Worm (Caenorhabditis elegans) whole organism, late embryonic: ENCODE results near the gene npr-7.

Experiments used
- C08G9.2 ChIP-seq: sonication (generic microtip); optimal IDR thresholded peaks from 2 replicates; lab custom pipeline; 2016; ENCODE audit warnings: mild to moderate bottlenecking, missing genetic modification characterization, moderate library complexity, missing compliant biosample characterization
- C38D4.7 ChIP-seq: fragments of 200-800 bp; sonication (Bioruptor generic); optimal IDR thresholded peaks from 2 replicates; lab custom pipeline; 2018; ENCODE audit warnings: mild to moderate bottlenecking, missing genetic modification characterization, moderate library complexity, missing compliant biosample characterization
- K02D7.2 ChIP-seq: sonication (generic microtip); optimal IDR thresholded peaks from 2 replicates; lab custom pipeline; 2017; ENCODE audit warnings: mild to moderate bottlenecking, missing genetic modification characterization, missing compliant biosample characterization
- K09A11.1 ChIP-seq: sonication (generic microtip); optimal IDR thresholded peaks from 2 replicates; lab custom pipeline; 2017; ENCODE audit warnings: antibody characterized with exemption, mild to moderate bottlenecking, missing genetic modification characterization, missing compliant biosample characterization; ENCODE audit not compliant: insufficient read depth
- Y22D7AL.16 ChIP-seq: sonication (generic microtip); optimal IDR thresholded peaks from 2 replicates; lab custom pipeline; 2016; ENCODE audit warnings: missing genetic modification characterization, missing compliant biosample characterization
- ama-1 ChIP-seq: fragments of 150-350 bp; optimal IDR thresholded peaks from 2 replicates; lab custom pipeline; 2014
- ceh-14 ChIP-seq: sonication (generic microtip); optimal IDR thresholded peaks from 2 replicates; lab custom pipeline; 2016; ENCODE audit warnings: missing genotype, missing genetic modification characterization, missing compliant biosample characterization
- ceh-2 ChIP-seq: sonication (generic microtip); optimal IDR thresholded peaks from 2 replicates; lab custom pipeline; 2016; ENCODE audit warnings: missing genotype, missing genetic modification characterization, missing compliant biosample characterization
- ceh-24 ChIP-seq: sonication (generic microtip); optimal IDR thresholded peaks from 2 replicates; lab custom pipeline; 2016; ENCODE audit warnings: mild to moderate bottlenecking, missing genetic modification characterization, missing compliant biosample characterization
- ceh-31 ChIP-seq: sonication (generic microtip); optimal IDR thresholded peaks from 2 replicates; lab custom pipeline; 2016; ENCODE audit warnings: missing genetic modification characterization, missing compliant biosample characterization
- ceh-45 ChIP-seq: fragments of 200-800 bp; sonication (Bioruptor generic); IDR thresholded peaks from 2 replicates; pipeline ENCODE4 v1.3.6; 2022; ENCODE audit warnings: missing genetic modification reagents, missing genetic modification characterization, missing compliant biosample characterization
- ceh-6 ChIP-seq: fragments of 200-800 bp; sonication (Bioruptor generic); optimal IDR thresholded peaks from 2 replicates; lab custom pipeline; 2018; ENCODE audit warnings: mild to moderate bottlenecking, missing genetic modification characterization, missing compliant biosample characterization
- ceh-9 ChIP-seq: sonication (generic microtip); optimal IDR thresholded peaks from 2 replicates; lab custom pipeline; 2016; ENCODE audit warnings: mild to moderate bottlenecking, missing genetic modification characterization, inconsistent platforms, missing compliant biosample characterization
- che-1 ChIP-seq: sonication (generic microtip); optimal IDR thresholded peaks from 2 replicates; lab custom pipeline; 2016; ENCODE audit warnings: mild to moderate bottlenecking, missing genetic modification characterization, missing compliant biosample characterization
- dmd-4 ChIP-seq: sonication (generic microtip); optimal IDR thresholded peaks from 2 replicates; lab custom pipeline; 2016; ENCODE audit warnings: borderline replicate concordance, missing genetic modification characterization, missing compliant biosample characterization
- elt-2 ChIP-seq: sonication (generic microtip); optimal IDR thresholded peaks from 2 replicates; lab custom pipeline; 2016; ENCODE audit warnings: missing genetic modification reagents, missing genetic modification characterization, missing compliant biosample characterization
- hlh-13 ChIP-seq: fragments of 200-800 bp; sonication (Bioruptor generic); optimal IDR thresholded peaks from 2 replicates; lab custom pipeline; 2018; ENCODE audit warnings: mild to moderate bottlenecking, missing genetic modification characterization, missing compliant biosample characterization
- hlh-15 ChIP-seq: sonication (generic microtip); optimal IDR thresholded peaks from 2 replicates; lab custom pipeline; 2016; ENCODE audit warnings: missing genetic modification characterization, missing compliant biosample characterization
- hlh-30 ChIP-seq: sonication (generic microtip); optimal IDR thresholded peaks from 2 replicates; lab custom pipeline; 2017; ENCODE audit warnings: antibody characterized with exemption, missing genetic modification characterization, missing compliant biosample characterization; ENCODE audit not compliant: insufficient read depth
- hlh-6 ChIP-seq: sonication (generic microtip); optimal IDR thresholded peaks from 2 replicates; lab custom pipeline; 2016; ENCODE audit warnings: missing genotype, missing genetic modification characterization, missing compliant biosample characterization
- hlh-8 ChIP-seq: sonication (generic microtip); optimal IDR thresholded peaks from 2 replicates; lab custom pipeline; 2016; ENCODE audit warnings: missing genotype, missing genetic modification characterization, missing compliant biosample characterization
- lim-6 ChIP-seq: sonication (generic microtip); optimal IDR thresholded peaks from 2 replicates; lab custom pipeline; 2016; ENCODE audit warnings: missing genetic modification characterization, missing compliant biosample characterization
- nfya-1 ChIP-seq: sonication (generic microtip); optimal IDR thresholded peaks from 2 replicates; lab custom pipeline; 2017; ENCODE audit warnings: missing genetic modification characterization, mild to moderate bottlenecking, missing compliant biosample characterization, antibody characterized with exemption, moderate library complexity
- nhr-11 ChIP-seq: fragments of 150-350 bp; optimal IDR thresholded peaks from 2 replicates; lab custom pipeline; 2014; ENCODE audit warnings: missing biosample characterization, missing genetic modification characterization
- nhr-232 ChIP-seq: sonication (generic microtip); optimal IDR thresholded peaks from 2 replicates; lab custom pipeline; 2016; ENCODE audit warnings: missing genetic modification characterization, missing compliant biosample characterization
- pag-3 ChIP-seq: sonication (generic microtip); optimal IDR thresholded peaks from 2 replicates; lab custom pipeline; 2016; ENCODE audit warnings: missing compliant biosample characterization, missing genetic modification characterization, borderline replicate concordance
- pat-9 ChIP-seq: fragments of 200-800 bp; sonication (Bioruptor generic); optimal IDR thresholded peaks from 2 replicates; lab custom pipeline; 2018; ENCODE audit warnings: mild to moderate bottlenecking, missing genetic modification characterization, moderate library complexity, missing compliant biosample characterization
- pros-1 ChIP-seq: fragments of 150-350 bp; optimal IDR thresholded peaks from 2 replicates; lab custom pipeline; 2014; ENCODE audit warnings: missing biosample characterization, missing genetic modification reagents, missing genetic modification characterization
- rnt-1 ChIP-seq: sonication (generic microtip); optimal IDR thresholded peaks from 2 replicates; lab custom pipeline; 2016; ENCODE audit warnings: missing genetic modification characterization, missing compliant biosample characterization
- sox-2 ChIP-seq: fragments of 200-800 bp; sonication (Bioruptor generic); IDR thresholded peaks from 2 replicates; pipeline ENCODE4 v1.3.6; 2022; ENCODE audit warnings: missing genetic modification reagents, missing genetic modification characterization, missing compliant biosample characterization
- sox-4 ChIP-seq: sonication (generic microtip); optimal IDR thresholded peaks from 2 replicates; lab custom pipeline; 2017; ENCODE audit warnings: mild to moderate bottlenecking, missing genetic modification characterization, inconsistent platforms, missing compliant biosample characterization
- syd-9 ChIP-seq: sonication (generic microtip); optimal IDR thresholded peaks from 2 replicates; lab custom pipeline; 2016; ENCODE audit warnings: mild to moderate bottlenecking, missing genetic modification characterization, moderate library complexity, missing compliant biosample characterization
- tbx-7 ChIP-seq: sonication (generic microtip); optimal IDR thresholded peaks from 2 replicates; lab custom pipeline; 2016; ENCODE audit warnings: missing genotype, missing genetic modification characterization, missing compliant biosample characterization
- ttx-3 ChIP-seq: sonication (generic microtip); optimal IDR thresholded peaks from 2 replicates; lab custom pipeline; 2016; ENCODE audit warnings: missing genetic modification reagents, missing genetic modification characterization, missing compliant biosample characterization
- unc-3 ChIP-seq, 2 experiments: fragments of 200-800 bp in 1 of 2; sonication (Bioruptor generic) in 1 of 2; sonication (generic microtip) in 1 of 2; conservative IDR thresholded peaks in 1 of 2; optimal IDR thresholded peaks in 1 of 2; 2 replicates each; pipeline versions ENCODE4 v1.3.6 to Lab custom; 2016 to 2022; ENCODE audit warnings: missing compliant biosample characterization in 2 of 2, missing genetic modification characterization in 2 of 2, missing genetic modification reagents in 1 of 2
- unc-42 ChIP-seq: sonication (generic microtip); optimal IDR thresholded peaks from 2 replicates; lab custom pipeline; 2016; ENCODE audit warnings: missing genotype, missing genetic modification characterization, missing compliant biosample characterization
- unc-55 ChIP-seq: sonication (generic microtip); optimal IDR thresholded peaks from 2 replicates; lab custom pipeline; 2017; ENCODE audit warnings: missing biosample characterization, missing genetic modification reagents, missing genetic modification characterization
- zip-5 ChIP-seq: sonication (generic microtip); optimal IDR thresholded peaks from 2 replicates; lab custom pipeline; 2016; ENCODE audit warnings: missing genetic modification characterization, missing compliant biosample characterization

Gene npr-7

ce11 chrX:9319080-9319479 lies at the start of gene npr-7:
TSS of gene npr-7 (minus strand) at chrX:9319180.
- TF ChIP-seq hlh-6 (no peak), rnt-1 (tag; lab: Kevin White, UChicago) (no peak), Y22D7AL.16 (no peak)
- TF ChIP-seq, all 69 proteins: peak for 0

- TF ChIP-seq unc-3 (GFP tag; conservative IDR thresholded peaks at IDR 0.05; lab: Robert Waterston, UW) (no peak), unc-3 (tag; optimal IDR thresholded peaks at IDR 0.05; lab: Kevin White, UChicago) (no peak), K02D7.2 (tag; lab: Kevin White, UChicago) (no peak), che-1 (tag; lab: Kevin White, UChicago) (no peak), unc-42 (tag; lab: Kevin White, UChicago) (peak; percentile 48)
These were observed 45.5 kb upstream of the npr-7 start, which contains the start of gene pkc-2 for ce11 chrX:9364501-9364900. TSS of gene pkc-2 (plus strand) at chrX:9364818.

DNA sequence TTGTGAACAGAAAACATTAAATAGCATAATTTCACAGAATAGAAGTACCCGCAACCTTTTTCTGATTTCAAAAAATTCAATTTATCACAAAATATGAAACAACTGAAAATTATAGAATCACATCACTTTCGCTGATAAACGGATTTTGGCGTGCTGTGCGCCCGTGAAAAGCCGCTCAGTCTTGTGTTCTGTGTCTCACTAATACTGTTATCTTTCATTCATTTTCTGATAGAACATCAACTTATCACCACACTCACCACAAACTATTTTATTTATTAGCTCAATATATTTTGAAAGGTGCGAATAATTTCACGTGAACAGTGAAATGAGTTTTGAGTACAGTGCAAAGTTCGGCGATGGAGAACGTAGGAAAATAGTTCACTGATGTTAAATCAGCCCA lies 45.1 kb upstream of the npr-7 start:
- TF ChIP-seq elt-2 (tag; lab: Kevin White, UChicago) (peak; percentile 25), che-1 (tag; lab: Kevin White, UChicago) (no peak)

DNA sequence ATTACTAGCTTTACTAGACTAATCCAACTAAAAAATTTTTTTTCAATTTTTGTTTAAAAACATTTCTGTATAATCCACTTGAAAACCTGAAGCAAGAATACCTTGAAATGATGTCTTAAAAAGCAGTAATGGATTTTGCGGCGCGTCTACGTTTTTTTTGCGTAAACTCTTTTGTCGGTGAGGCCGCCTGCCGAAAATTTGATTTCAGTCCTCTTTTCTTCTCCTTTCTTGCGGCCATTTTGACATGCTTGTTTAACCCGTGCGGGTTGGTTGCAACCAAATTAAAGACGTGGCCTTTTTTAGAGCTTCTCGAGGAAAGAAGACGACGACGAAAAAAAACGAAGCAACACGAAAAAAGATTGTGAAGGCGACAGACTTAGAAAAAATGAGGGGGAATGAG lies 42.2 kb upstream of the npr-7 start:
- TF ChIP-seq C38D4.7 (GFP tag; lab: Kevin White, UChicago) (no peak), sox-2 (no peak), unc-42 (tag; lab: Kevin White, UChicago) (peak; percentile 94)

- TF ChIP-seq ceh-9 (tag; lab: Kevin White, UChicago), result no peak
- no peak for TF ChIP-seq dmd-4 (tag; lab: Kevin White, UChicago)
- TF ChIP-seq pat-9, result no peak
- TF ChIP-seq ceh-24 (tag; lab: Kevin White, UChicago), result no peak
- TF ChIP-seq zip-5, result no peak
- no peak for TF ChIP-seq hlh-8 (tag; lab: Kevin White, UChicago)
- no peak for TF ChIP-seq pag-3 (tag; lab: Kevin White, UChicago)
- no peak for TF ChIP-seq sox-4 (tag; lab: Kevin White, UChicago)
- TF ChIP-seq unc-55, result no peak
- TF ChIP-seq hlh-30, result no peak
- no peak for TF ChIP-seq hlh-15 (tag; lab: Kevin White, UChicago)
- no peak for TF ChIP-seq K09A11.1
- TF ChIP-seq ceh-45 (GFP tag; lab: Robert Waterston, UW), result no peak
- TF ChIP-seq C08G9.2, result no peak
- no peak for TF ChIP-seq lim-6 (tag; lab: Kevin White, UChicago)
- TF ChIP-seq, all 69 proteins: peak for 0
These were observed 31.0 kb upstream of the npr-7 start, which contains the start of gene flp-20 for ce11 chrX:9349844-9350556. TSS of gene flp-20 (minus strand) at chrX:9349894.

- TF ChIP-seq sox-2 (no peak), nhr-11 (tag; lab: Kevin White, UChicago) (no peak), hlh-13 (GFP tag; lab: Kevin White, UChicago) (no peak), tbx-7 (tag; lab: Kevin White, UChicago) (no peak), sox-4 (tag; lab: Kevin White, UChicago) (no peak), rnt-1 (tag; lab: Kevin White, UChicago) (no peak), nhr-232 (tag; lab: Kevin White, UChicago) (no peak), elt-2 (tag; lab: Kevin White, UChicago) (no peak), C38D4.7 (GFP tag; lab: Kevin White, UChicago) (no peak), ceh-14 (no peak), ceh-31 (tag; lab: Kevin White, UChicago) (peak; percentile 73), lim-6 (tag; lab: Kevin White, UChicago) (peak; percentile 8), ama-1 (lab: Kevin White, UChicago) (no peak), ttx-3 (no peak), hlh-30 (peak; percentile 97), ceh-2 (tag; lab: Kevin White, UChicago) (peak; percentile 63), pros-1 (no peak), Y22D7AL.16 (no peak), nfya-1 (tag; lab: Kevin White, UChicago) (peak; percentile 10), C08G9.2 (peak; percentile 64), ceh-6 (no peak), syd-9 (tag; lab: Kevin White, UChicago) (no peak), zip-5 (no peak), unc-55 (no peak)
These were observed 28.5 kb upstream of the npr-7 start, which contains the start of gene oga-1 for ce11 chrX:9347380-9347979. TSS of gene oga-1 (minus strand) at chrX:9347430.
